Fruit fly (Drosophila melanogaster): Measurements from ENCODE around the gene ND-13B.

The ND-13B gene

dm6 chr3L:10681814-10682213 is 12.1 kb downstream of the ND-13B start (continued):
- no peak for TF ChIP-seq insv (GFP tag; optimal IDR thresholded peaks at IDR 0.05)
- TF ChIP-seq CG15479 (GFP tag; optimal IDR thresholded peaks at IDR 0.05): no peak
- no peak for TF ChIP-seq Hr78 (GFP tag; optimal IDR thresholded peaks at IDR 0.05)
- TF ChIP-seq HLH54F (GFP tag; optimal IDR thresholded peaks at IDR 0.05): no peak
- TF ChIP-seq CG10654 (GFP tag; optimal IDR thresholded peaks at IDR 0.05): no peak
- no peak for TF ChIP-seq CG15696 (tag; optimal IDR thresholded peaks at IDR 0.05)
- TF ChIP-seq CG2678 (tag; optimal IDR thresholded peaks at IDR 0.05): peak; percentile 4
- peak; percentile 64; the same call in 1 of the 2 replicates for TF ChIP-seq Adf1 (GFP tag; IDR thresholded peaks at IDR 0.05)
- TF ChIP-seq Spps (tag; optimal IDR thresholded peaks at IDR 0.05): no peak
- no peak for TF ChIP-seq CG14441 (GFP tag; IDR thresholded peaks at IDR 0.05)
- no peak for TF ChIP-seq CG6272 (GFP tag; IDR thresholded peaks at IDR 0.05)
- TF ChIP-seq zfh1 (GFP tag; IDR thresholded peaks at IDR 0.05): peak; percentile 28; the same call in 1 of the 3 replicates
- no peak for TF ChIP-seq nerfin-2 (GFP tag; IDR thresholded peaks at IDR 0.05; ENCODE audit: partially characterized antibody)
- TF ChIP-seq CG17361 (GFP tag; IDR thresholded peaks at IDR 0.05): no peak
- TF ChIP-seq sc (optimal IDR thresholded peaks at IDR 0.05): no peak
- TF ChIP-seq sc (GFP tag; optimal IDR thresholded peaks at IDR 0.05): no peak
- no peak for TF ChIP-seq CG15269 (tag; optimal IDR thresholded peaks at IDR 0.05)
- TF ChIP-seq CG4328 (GFP tag; optimal IDR thresholded peaks at IDR 0.05): no peak
- TF ChIP-seq ERR (GFP tag; optimal IDR thresholded peaks at IDR 0.05): peak; percentile 11
- TF ChIP-seq ken (GFP tag; IDR thresholded peaks at IDR 0.05): no peak
- peak; percentile 40; the same call in 1 of the 2 replicates for TF ChIP-seq CG13287 (GFP tag; IDR thresholded peaks at IDR 0.05; ENCODE audit: partially characterized antibody)
- no peak for TF ChIP-seq cad (GFP tag; optimal IDR thresholded peaks at IDR 0.05)
- no peak for TF ChIP-seq Dek (tag; optimal IDR thresholded peaks at IDR 0.05)
- TF ChIP-seq CG5953 (GFP tag; IDR thresholded peaks at IDR 0.05): no peak
- no peak for TF ChIP-seq CG10543 (GFP tag; optimal IDR thresholded peaks at IDR 0.05)
- no peak for TF ChIP-seq dmrt99B (tag; optimal IDR thresholded peaks at IDR 0.05)
- TF ChIP-seq CG6175 (GFP tag; IDR thresholded peaks at IDR 0.05): no peak
- no peak for TF ChIP-seq ftz-f1 (GFP tag; optimal IDR thresholded peaks at IDR 0.05)
- TF ChIP-seq aop (GFP tag; IDR thresholded peaks at IDR 0.05): no peak
- TF ChIP-seq Dad (GFP tag; optimal IDR thresholded peaks at IDR 0.05): no peak
- TF ChIP-seq CG8478 (optimal IDR thresholded peaks at IDR 0.05): no peak
- no peak for TF ChIP-seq CG3847 (GFP tag; IDR thresholded peaks at IDR 0.05)
- TF ChIP-seq CG8765 (GFP tag; IDR thresholded peaks at IDR 0.05): no peak
- no peak for TF ChIP-seq CG9437 (GFP tag; optimal IDR thresholded peaks at IDR 0.05)
- no peak for TF ChIP-seq CG1647 (GFP tag; optimal IDR thresholded peaks at IDR 0.05)
- no peak for TF ChIP-seq ems (GFP tag; optimal IDR thresholded peaks at IDR 0.05)
- no peak for TF ChIP-seq CG10959 (GFP tag; IDR thresholded peaks at IDR 0.05)
- no peak for TF ChIP-seq en (GFP tag; optimal IDR thresholded peaks at IDR 0.05)
- TF ChIP-seq CG31388 (GFP tag; optimal IDR thresholded peaks at IDR 0.05): no peak
- TF ChIP-seq eyg (GFP tag; optimal IDR thresholded peaks at IDR 0.05): no peak
- TF ChIP-seq pnt (GFP tag; optimal IDR thresholded peaks at IDR 0.05): no peak
- no peak for TF ChIP-seq bcd (GFP tag; optimal IDR thresholded peaks at IDR 0.05)
- no peak for TF ChIP-seq dimm (GFP tag; IDR thresholded peaks at IDR 0.05)
- no peak for TF ChIP-seq CG4424 (GFP tag; optimal IDR thresholded peaks at IDR 0.05)
- no peak for TF ChIP-seq gcm (GFP tag; optimal IDR thresholded peaks at IDR 0.05)
- no peak for TF ChIP-seq Mrtf (GFP tag; IDR thresholded peaks at IDR 0.05)
- TF ChIP-seq CG33213 (GFP tag; optimal IDR thresholded peaks at IDR 0.05): no peak
- peak; percentile 23 for TF ChIP-seq scrt (GFP tag; optimal IDR thresholded peaks at IDR 0.05)
- no peak for TF ChIP-seq vfl (GFP tag; optimal IDR thresholded peaks at IDR 0.05)
- no peak for TF ChIP-seq dan (GFP tag; IDR thresholded peaks at IDR 0.05)
- no peak for TF ChIP-seq CG12769 (tag; optimal IDR thresholded peaks at IDR 0.05)
- TF ChIP-seq Hand (GFP tag; optimal IDR thresholded peaks at IDR 0.05): no peak
- peak; percentile 69; the same call in 1 of the 2 replicates for TF ChIP-seq chm (GFP tag; IDR thresholded peaks at IDR 0.05)
